Worm (Caenorhabditis elegans) whole organism, L2 larva: ENCODE data around the gene C50F7.9.

Experiments
- ZK546.5 ChIP-seq: sonication (generic microtip); optimal IDR thresholded peaks from 2 replicates; lab custom pipeline; 2017; ENCODE audit warnings: missing biosample characterization, missing genetic modification characterization
- dmd-4 ChIP-seq: sonication (generic microtip); optimal IDR thresholded peaks from 2 replicates; lab custom pipeline; 2017; ENCODE audit warnings: missing biosample characterization, missing genetic modification characterization
- nhr-237 ChIP-seq: fragments of 150-350 bp; optimal IDR thresholded peaks from 2 replicates; lab custom pipeline; 2014; ENCODE audit warnings: missing biosample characterization, missing genetic modification characterization
- nhr-25 ChIP-seq: fragments of 150-350 bp; sonication (generic microtip); optimal IDR thresholded peaks from 3 replicates; lab custom pipeline; 2014; ENCODE audit warnings: missing biosample characterization, missing genetic modification characterization

- TF ChIP-seq nhr-237: no peak
- no peak for TF ChIP-seq nhr-25 (tag; lab: Kevin White, UChicago)
- TF ChIP-seq ZK546.5 (tag; lab: Kevin White, UChicago): no peak
- TF ChIP-seq dmd-4 (tag; lab: Kevin White, UChicago): no peak
These were observed 16.0 kb upstream of the C50F7.9 start, which contains the start of gene klo-1 for ce11 chrIV:7747838-7748237.
